Worm (Caenorhabditis elegans) whole organism, L4 larva: Measurements from ENCODE around the gene C14B9.10.
A peak's percentile ranks its signal among the peaks of the same experiment; 100 is the strongest.

Experiments used
- F37D6.2 ChIP-seq: sonication (generic microtip); optimal IDR thresholded peaks from 2 replicates; lab custom pipeline; 2016; ENCODE audit warnings: mild to moderate bottlenecking, missing genetic modification characterization, missing compliant biosample characterization
- F49E8.2 ChIP-seq: sonication (generic microtip); optimal IDR thresholded peaks from 2 replicates; lab custom pipeline; 2016; ENCODE audit warnings: missing compliant biosample characterization, mild to moderate bottlenecking, missing genetic modification characterization, borderline replicate concordance
- T20F7.1 ChIP-seq: fragments of 200-800 bp; sonication (Bioruptor generic); optimal IDR thresholded peaks from 2 replicates; lab custom pipeline; 2018; ENCODE audit warnings: mild to moderate bottlenecking, missing genetic modification characterization, missing compliant biosample characterization
- T26A8.4 ChIP-seq: fragments of 200-800 bp; sonication (Bioruptor generic); IDR thresholded peaks from 2 replicates; pipeline ENCODE4 v1.3.6; 2022; ENCODE audit warnings: missing genetic modification characterization, missing compliant biosample characterization
- Y105C5A.15 ChIP-seq: fragments of 200-800 bp; sonication (Bioruptor generic); IDR thresholded peaks from 2 replicates; pipeline ENCODE4 v1.3.6; 2022; ENCODE audit warnings: missing genetic modification characterization, missing compliant biosample characterization
- Y48G9A.11 ChIP-seq: fragments of 200-800 bp; sonication (Bioruptor generic); IDR thresholded peaks from 2 replicates; pipeline ENCODE4 v1.3.6; 2022; ENCODE audit warnings: missing genetic modification reagents, missing genetic modification characterization, missing compliant biosample characterization
- ZK337.2 ChIP-seq: fragments of 200-800 bp; sonication (Bioruptor generic); IDR thresholded peaks from 2 replicates; pipeline ENCODE4 v1.3.6; 2022; ENCODE audit warnings: missing genetic modification reagents, missing genetic modification characterization, missing compliant biosample characterization
- aha-1 ChIP-seq: fragments of 150-350 bp; peaks from one replicate; lab custom pipeline; 2014; ENCODE audit warnings: missing biosample characterization, missing genetic modification characterization
- ama-1 ChIP-seq: fragments of 150-350 bp; optimal IDR thresholded peaks from 2 replicates; lab custom pipeline; 2014; ENCODE audit warnings: inconsistent platforms, mixed read lengths
- arid-1 ChIP-seq: fragments of 200-800 bp; sonication (Bioruptor generic); conservative IDR thresholded peaks from 2 replicates; pipeline ENCODE4 v1.3.6; 2022; ENCODE audit warnings: missing genetic modification reagents, missing genetic modification characterization, missing compliant biosample characterization
- ceh-82 ChIP-seq: sonication (generic microtip); optimal IDR thresholded peaks from 2 replicates; lab custom pipeline; 2017; ENCODE audit warnings: missing biosample characterization, missing genetic modification characterization
- ctbp-1 ChIP-seq: fragments of 200-800 bp; sonication (Bioruptor generic); IDR thresholded peaks from 2 replicates; pipeline ENCODE4 v1.3.6; 2022; ENCODE audit warnings: missing genetic modification reagents, missing genetic modification characterization, missing compliant biosample characterization
- daf-16 ChIP-seq, 3 experiments: sonication (generic microtip); optimal IDR thresholded peaks; 2 replicates each; lab custom pipeline; 2016 to 2017; ENCODE audit warnings: missing genetic modification characterization in 3 of 3, missing genetic modification reagents in 3 of 3, mild to moderate bottlenecking in 2 of 3, missing compliant biosample characterization in 2 of 3, missing biosample characterization in 1 of 3, moderate library complexity in 1 of 3
- dmd-6 ChIP-seq: fragments of 200-800 bp; sonication (Bioruptor generic); IDR thresholded peaks from 2 replicates; pipeline ENCODE4 v1.3.6; 2022; ENCODE audit warnings: missing genetic modification reagents, missing genetic modification characterization, missing compliant biosample characterization
- dmd-9 ChIP-seq: fragments of 200-800 bp; sonication (Bioruptor generic); IDR thresholded peaks from 2 replicates; pipeline ENCODE4 v1.3.6; 2022; ENCODE audit warnings: missing genetic modification reagents, missing genetic modification characterization, missing compliant biosample characterization
- dpl-1 ChIP-seq: fragments of 150-350 bp; optimal IDR thresholded peaks from 2 replicates; lab custom pipeline; 2014; ENCODE audit warnings: missing biosample characterization, missing genetic modification reagents, missing genetic modification characterization
- dve-1 ChIP-seq: sonication (generic microtip); optimal IDR thresholded peaks from 2 replicates; lab custom pipeline; 2017; ENCODE audit warnings: antibody characterized with exemption, mild to moderate bottlenecking, missing genetic modification characterization, missing compliant biosample characterization; ENCODE audit not compliant: insufficient read depth
- hif-1 ChIP-seq, 2 experiments: sonication (generic microtip); optimal IDR thresholded peaks; 2 replicates each; lab custom pipeline; 2016 to 2017; ENCODE audit warnings: missing compliant biosample characterization in 2 of 2, missing genetic modification characterization in 2 of 2, missing genetic modification reagents in 2 of 2, missing genotype in 2 of 2, mild to moderate bottlenecking in 1 of 2
- hlh-30 ChIP-seq: sonication (generic microtip); optimal IDR thresholded peaks from 2 replicates; lab custom pipeline; 2017; ENCODE audit warnings: antibody characterized with exemption, mild to moderate bottlenecking, missing genetic modification characterization, missing compliant biosample characterization; ENCODE audit not compliant: insufficient read depth
- hmg-1.1 ChIP-seq: fragments of 200-800 bp; sonication (Bioruptor generic); IDR thresholded peaks from 2 replicates; pipeline ENCODE4 v1.3.6; 2022; ENCODE audit warnings: missing genetic modification reagents, missing genetic modification characterization, missing compliant biosample characterization
- lin-29 ChIP-seq: fragments of 200-800 bp; sonication (Bioruptor generic); IDR thresholded peaks from 2 replicates; pipeline ENCODE4 v1.3.6; 2022; ENCODE audit warnings: missing genetic modification reagents, missing genetic modification characterization, missing compliant biosample characterization
- lin-38 ChIP-seq: fragments of 200-800 bp; sonication (Bioruptor generic); IDR thresholded peaks from 2 replicates; pipeline ENCODE4 v1.3.6; 2022; ENCODE audit warnings: missing genetic modification reagents, missing genetic modification characterization, missing compliant biosample characterization
- lsy-2 ChIP-seq, 2 experiments: fragments of 150-350 bp in 1 of 2; sonication (generic microtip) in 1 of 2; optimal IDR thresholded peaks; 2 replicates each; lab custom pipeline; 2014 to 2017; ENCODE audit warnings: missing biosample characterization in 2 of 2, missing genetic modification characterization in 2 of 2
- madf-9 ChIP-seq: fragments of 200-800 bp; sonication (Bioruptor generic); conservative IDR thresholded peaks from 2 replicates; pipeline ENCODE4 v1.3.6; 2022; ENCODE audit warnings: missing genetic modification reagents, missing genetic modification characterization, missing compliant biosample characterization
- mdl-1 ChIP-seq, 2 experiments: fragments of 150-350 bp in 1 of 2; sonication (generic microtip) in 1 of 2; optimal IDR thresholded peaks; 2 replicates each; lab custom pipeline; 2014 to 2017; ENCODE audit warnings: missing biosample characterization in 2 of 2, missing genetic modification characterization in 2 of 2
- mep-1 ChIP-seq: fragments of 150-350 bp; sonication (generic microtip); optimal IDR thresholded peaks from 3 replicates; lab custom pipeline; 2014; ENCODE audit warnings: missing biosample characterization, missing genetic modification characterization
- mes-2 ChIP-seq: sonication (generic microtip); optimal IDR thresholded peaks from 2 replicates; lab custom pipeline; 2016; ENCODE audit warnings: missing genotype, mild to moderate bottlenecking, missing genetic modification characterization, missing compliant biosample characterization; ENCODE audit not compliant: poor library complexity, severe bottlenecking
- nhr-10 ChIP-seq: fragments of 150-350 bp; optimal IDR thresholded peaks from 2 replicates; lab custom pipeline; 2014; ENCODE audit warnings: missing biosample characterization, missing genetic modification characterization
- nhr-237 ChIP-seq: sonication (generic microtip); optimal IDR thresholded peaks from 2 replicates; lab custom pipeline; 2017; ENCODE audit warnings: missing biosample characterization, missing genetic modification characterization
- nhr-42 ChIP-seq: fragments of 200-800 bp; sonication (Bioruptor generic); IDR thresholded peaks from 2 replicates; pipeline ENCODE4 v1.3.6; 2022; ENCODE audit warnings: missing genetic modification characterization, missing compliant biosample characterization
- nhr-6 ChIP-seq: fragments of 150-350 bp; optimal IDR thresholded peaks from 2 replicates; lab custom pipeline; 2014; ENCODE audit warnings: missing biosample characterization, missing genetic modification characterization
- set-16 ChIP-seq: fragments of 200-800 bp; sonication (Bioruptor generic); IDR thresholded peaks from 2 replicates; pipeline ENCODE4 v1.3.6; 2022; ENCODE audit warnings: missing genetic modification reagents, missing genetic modification characterization, missing compliant biosample characterization
- skn-1 ChIP-seq: fragments of 150-350 bp; optimal IDR thresholded peaks from 2 replicates; lab custom pipeline; 2014; ENCODE audit warnings: missing biosample characterization, missing genetic modification characterization
- snpc-4 ChIP-seq: fragments of 150-350 bp; optimal IDR thresholded peaks from 2 replicates; lab custom pipeline; 2014; ENCODE audit warnings: missing biosample characterization, missing genetic modification characterization
- spr-1 ChIP-seq: sonication (generic microtip); optimal IDR thresholded peaks from 2 replicates; lab custom pipeline; 2016; ENCODE audit warnings: mild to moderate bottlenecking, missing genetic modification characterization, missing compliant biosample characterization
- unc-130 ChIP-seq: sonication (generic microtip); optimal IDR thresholded peaks from 2 replicates; lab custom pipeline; 2016; ENCODE audit warnings: missing genetic modification reagents, missing genetic modification characterization, missing compliant biosample characterization
- unc-62 ChIP-seq, 3 experiments: fragments of 150-350 bp in 1 of 3; sonication (generic microtip); optimal IDR thresholded peaks in 2 of 3; peaks in 1 of 3; 1 replicate in 1 of 3; 2 replicates in 2 of 3; lab custom pipeline; 2014 to 2017; ENCODE audit warnings: missing biosample characterization in 3 of 3, missing genetic modification characterization in 3 of 3, missing genetic modification reagents in 3 of 3, missing genotype in 1 of 3
- zfp-3 ChIP-seq: fragments of 200-800 bp; sonication (Bioruptor generic); conservative IDR thresholded peaks from 2 replicates; pipeline ENCODE4 v1.3.6; 2022; ENCODE audit warnings: missing genetic modification reagents, missing genetic modification characterization, missing compliant biosample characterization
- zip-11 ChIP-seq: fragments of 200-800 bp; sonication (Bioruptor generic); IDR thresholded peaks from 2 replicates; pipeline ENCODE4 v1.3.6; 2022; ENCODE audit warnings: missing genetic modification characterization, missing compliant biosample characterization

Gene C14B9.10

DNA sequence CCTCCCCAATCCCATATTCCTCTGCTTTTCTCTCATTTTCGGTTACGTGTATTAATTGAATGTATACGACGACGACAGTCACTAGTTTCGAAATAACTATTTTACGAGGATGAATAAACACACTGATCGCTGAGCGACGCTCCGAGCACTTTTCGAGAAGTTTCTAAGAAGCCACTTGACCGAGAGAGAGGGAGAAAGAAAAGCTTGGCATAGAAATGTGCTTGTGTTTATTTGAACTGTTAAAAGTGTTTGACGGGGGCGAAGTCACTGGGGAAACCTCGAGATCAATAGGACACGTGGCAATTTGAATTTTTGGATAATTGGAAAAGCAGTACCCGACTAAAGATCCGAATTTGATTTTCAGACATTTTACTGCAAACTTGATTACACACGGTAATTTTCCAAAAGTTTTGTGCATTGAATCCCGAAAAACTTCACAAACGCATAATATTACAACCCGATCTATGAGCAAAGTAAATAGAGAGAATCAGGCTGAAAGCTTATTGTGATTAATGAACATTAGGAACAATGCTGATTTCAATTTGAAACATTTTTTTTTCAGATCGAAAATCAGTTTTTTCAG, 6.0 kb downstream of the C14B9.10 start (continued):
- TF ChIP-seq nhr-10 (tag; lab: Kevin White, UChicago) (no peak), spr-1 (no peak), ctbp-1 (no peak), Y105C5A.15 (no peak), ama-1 (lab: Kevin White, UChicago) (peak; percentile 51), daf-16 (GFP tag; optimal IDR thresholded peaks at IDR 0.05; lab: Kevin White, UChicago) (no peak), daf-16 (tag; optimal IDR thresholded peaks at IDR 0.05; lab: Kevin White, UChicago) (peak; percentile 40), zip-11 (GFP tag; lab: Robert Waterston, UW) (no peak), set-16 (no peak), nhr-42 (GFP tag; lab: Robert Waterston, UW) (no peak)
- TF ChIP-seq, all 104 proteins: peak for 9

DNA sequence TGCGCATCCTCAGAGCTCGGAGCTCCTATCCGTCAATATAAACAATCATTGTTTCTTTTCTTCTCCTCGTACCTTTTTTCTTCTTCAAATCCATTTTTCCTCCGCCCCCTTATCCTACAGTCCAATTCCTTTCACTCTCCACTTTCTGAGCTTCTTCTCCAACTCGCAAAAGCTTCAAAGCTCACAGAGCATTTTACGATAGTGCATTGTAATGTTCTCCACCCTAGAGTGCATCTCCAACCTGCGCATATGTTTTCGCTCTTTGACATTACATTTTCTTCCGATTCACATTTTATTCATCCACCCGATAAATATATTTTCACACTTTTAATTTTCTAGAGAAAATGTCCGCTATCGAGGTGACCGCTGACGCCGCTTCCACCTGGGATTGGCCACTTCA, 7.1 kb downstream of the C14B9.10 start, which contains the start of gene hsp-12.2:
TSS of gene hsp-12.2 (plus strand) at position 301 of the 400 bp plus-strand sequence.
- TF ChIP-seq dve-1 (tag; lab: Kevin White, UChicago), result no peak
- no peak for TF ChIP-seq lin-29 (GFP tag; lab: Robert Waterston, UW)
- no peak for TF ChIP-seq hmg-1.1 (GFP tag; lab: Robert Waterston, UW)

DNA sequence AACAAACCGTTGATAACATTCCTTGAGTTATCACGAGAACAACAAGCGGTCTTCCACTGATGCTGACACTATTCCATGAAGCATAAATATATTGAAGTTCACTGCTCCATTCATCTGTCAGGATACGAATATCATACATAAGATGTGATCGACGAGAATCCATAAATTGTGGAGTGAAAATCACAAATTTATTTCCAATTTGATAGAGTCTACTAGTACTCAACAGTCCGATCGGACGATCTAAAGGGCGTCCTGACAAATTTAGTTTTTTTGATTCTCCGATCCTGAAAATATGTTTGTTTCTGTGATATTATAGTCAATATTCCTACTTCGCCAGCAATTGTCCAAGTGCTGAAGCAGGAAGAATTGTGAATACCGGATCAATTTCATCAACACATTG, 11.6 kb downstream of the C14B9.10 start:
- TF ChIP-seq unc-62 (GFP tag; optimal IDR thresholded peaks at IDR 0.05 in 1 of 2; lab: Kevin White, UChicago), result peak in 1 of 2 experiments; percentile 96
- TF ChIP-seq unc-62 (tag; optimal IDR thresholded peaks at IDR 0.05; lab: Kevin White, UChicago), result no peak
- TF ChIP-seq aha-1 (tag; lab: Kevin White, UChicago), result peak; percentile 20
- TF ChIP-seq arid-1 (GFP tag; lab: Robert Waterston, UW), result no peak

DNA sequence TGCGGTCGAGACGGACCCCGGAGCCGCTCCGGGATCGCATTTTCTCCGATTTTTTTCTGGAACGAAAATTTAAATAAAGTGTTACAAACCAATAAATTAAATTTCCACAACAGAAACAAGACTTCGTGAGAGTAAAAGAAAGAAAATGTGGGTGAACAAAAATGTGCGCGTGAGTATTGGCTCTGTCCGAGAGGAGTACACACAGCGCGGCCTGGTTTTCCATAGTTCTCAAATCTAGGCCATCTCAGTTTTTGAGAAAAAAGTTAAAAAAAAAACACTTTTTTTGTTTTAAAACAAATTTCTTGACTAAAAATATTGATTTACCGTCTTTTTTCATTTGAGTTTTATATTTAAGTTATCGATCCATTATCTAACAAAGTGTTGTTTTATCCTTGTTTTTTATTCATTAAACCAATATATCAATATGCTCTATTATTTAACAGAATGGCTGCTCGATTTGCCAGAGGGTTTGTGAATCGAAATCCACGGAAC, 14.0 kb downstream of the C14B9.10 start, which contains the start of the genes C14B9.8 and mrpl-18:
TSS of gene C14B9.8 (minus strand) at position 56 of the 492 bp plus-strand sequence.
TSS of gene mrpl-18 (plus strand) at position 442 of the 492 bp plus-strand sequence.
- TF ChIP-seq zfp-3 (GFP tag; lab: Robert Waterston, UW), result 0 out of 2 replicates have a peak, but pooled peaks have one; percentile 54
- peak; percentile 80 for TF ChIP-seq ZK337.2 (GFP tag; lab: Robert Waterston, UW)
- TF ChIP-seq ceh-82 (tag; lab: Kevin White, UChicago), result no peak
- TF ChIP-seq dpl-1 (GFP tag; lab: Kevin White, UChicago), result peak; percentile 48
- TF ChIP-seq mdl-1 (tag; optimal IDR thresholded peaks at IDR 0.05; lab: Kevin White, UChicago), result peak in 1 of 2 experiments; percentile 45
- TF ChIP-seq F49E8.2 (tag; lab: Kevin White, UChicago), result no peak
- TF ChIP-seq T20F7.1 (GFP tag; lab: Kevin White, UChicago), result peak; percentile 10
- TF ChIP-seq madf-9, result 0 out of 2 replicates have a peak, but pooled peaks have one; percentile 41
- TF ChIP-seq hif-1 (tag; optimal IDR thresholded peaks at IDR 0.05; lab: Kevin White, UChicago), result peak in 1 of 2 experiments; percentile 88
- TF ChIP-seq dmd-9, result peak; percentile 65; the same call in 1 of the 2 replicates
- TF ChIP-seq lsy-2 (tag; optimal IDR thresholded peaks at IDR 0.05; lab: Kevin White, UChicago), result peak in 1 of 2 experiments; percentile 86
- TF ChIP-seq hmg-1.1 (GFP tag; lab: Robert Waterston, UW), result peak; percentile 40; the same call in 1 of the 2 replicates
- peak; percentile 43 for TF ChIP-seq mep-1 (tag; lab: Kevin White, UChicago)
- TF ChIP-seq mes-2 (tag; lab: Kevin White, UChicago), result peak; percentile 98
- TF ChIP-seq dve-1 (tag; lab: Kevin White, UChicago), result peak; percentile 53
- TF ChIP-seq Y105C5A.15, result no peak
- no peak for TF ChIP-seq snpc-4 (tag; lab: Kevin White, UChicago)
- TF ChIP-seq Y48G9A.11, result peak; percentile 76
- TF ChIP-seq hlh-30 (tag; lab: Kevin White, UChicago), result peak; percentile 76
- TF ChIP-seq nhr-6 (tag; lab: Kevin White, UChicago), result peak; percentile 55
- no peak for TF ChIP-seq nhr-237 (tag; lab: Kevin White, UChicago)
- no peak for TF ChIP-seq skn-1 (tag; lab: Kevin White, UChicago)
- peak; percentile 40 for TF ChIP-seq dmd-6 (GFP tag; lab: Robert Waterston, UW)
- TF ChIP-seq F37D6.2, result peak; percentile 4
- TF ChIP-seq unc-130 (GFP tag; lab: Kevin White, UChicago), result peak; percentile 79
- TF ChIP-seq lin-38, result peak; percentile 61
- TF ChIP-seq T26A8.4, result 0 out of 2 replicates have a peak, but pooled peaks have one; percentile 30
- TF ChIP-seq aha-1 (tag; lab: Kevin White, UChicago), result no peak
